Fruit fly (Drosophila melanogaster) whole organism, prepupa: ENCODE measurements around the gene CG6094.

Experiments
- Blimp-1 ChIP-seq: fragments of 200-800 bp; sonication (Bioruptor generic); optimal IDR thresholded peaks from 3 replicates; lab custom pipeline; 2017; ENCODE audit warnings: missing biosample characterization, missing genetic modification characterization, mild to moderate bottlenecking, moderate library complexity, missing genetic modification reagents
- CG10631 ChIP-seq: fragments of 200-800 bp; sonication (Bioruptor generic); optimal IDR thresholded peaks from 2 replicates; lab custom pipeline; 2016; ENCODE audit warnings: missing biosample characterization, missing genetic modification characterization
- CG10669 ChIP-seq: fragments of 200-800 bp; sonication (Bioruptor generic); optimal IDR thresholded peaks from 3 replicates; lab custom pipeline; 2018; ENCODE audit warnings: missing biosample characterization, mild to moderate bottlenecking, missing genetic modification characterization, moderate library complexity
- CG11294 ChIP-seq: fragments of 200-800 bp; sonication (Bioruptor generic); IDR thresholded peaks from 2 replicates; pipeline ENCODE4 v1.3.6; 2022; ENCODE audit warnings: missing biosample characterization, missing genetic modification characterization
- CG11762 ChIP-seq: fragments of 200-800 bp; sonication (Bioruptor generic); optimal IDR thresholded peaks from 3 replicates; lab custom pipeline; 2016; ENCODE audit warnings: missing biosample characterization, missing genetic modification characterization; ENCODE audit not compliant: insufficient read depth
- CG11902 ChIP-seq: fragments of 200-800 bp; sonication (Bioruptor generic); optimal IDR thresholded peaks from 3 replicates; lab custom pipeline; 2016; ENCODE audit warnings: missing biosample characterization, missing genetic modification characterization
- CG15336 ChIP-seq: fragments of 200-800 bp; sonication (Bioruptor generic); IDR thresholded peaks from 2 replicates; pipeline ENCODE4 v1.3.6; 2022; ENCODE audit warnings: missing biosample characterization, missing genetic modification characterization
- CG16779 ChIP-seq: fragments of 200-800 bp; sonication (Bioruptor generic); optimal IDR thresholded peaks from 3 replicates; lab custom pipeline; 2017; ENCODE audit warnings: missing biosample characterization, mild to moderate bottlenecking, missing genetic modification characterization
- CG3032 ChIP-seq: fragments of 200-800 bp; optimal IDR thresholded peaks from 2 replicates; lab custom pipeline; 2019; ENCODE audit warnings: missing biosample characterization, mild to moderate bottlenecking, missing genetic modification characterization, moderate library complexity
- CG31627 ChIP-seq: fragments of 200-800 bp; sonication (Bioruptor generic); optimal IDR thresholded peaks from 3 replicates; lab custom pipeline; 2016; ENCODE audit warnings: missing biosample characterization, missing genetic modification characterization
- CG32006 ChIP-seq: fragments of 200-800 bp; sonication (Bioruptor generic); optimal IDR thresholded peaks from 3 replicates; lab custom pipeline; 2017; ENCODE audit warnings: missing biosample characterization, mild to moderate bottlenecking, missing genetic modification characterization
- CG34406 ChIP-seq: fragments of 200-800 bp; sonication (Bioruptor generic); optimal IDR thresholded peaks from 3 replicates; lab custom pipeline; 2016; ENCODE audit warnings: missing biosample characterization, missing genetic modification characterization
- CG3919 ChIP-seq: fragments of 200-800 bp; sonication (Bioruptor generic); optimal IDR thresholded peaks from 3 replicates; lab custom pipeline; 2016; ENCODE audit warnings: missing biosample characterization, missing genetic modification characterization
- CG4318 ChIP-seq: fragments of 200-800 bp; sonication (Bioruptor generic); optimal IDR thresholded peaks from 3 replicates; lab custom pipeline; 2017; ENCODE audit warnings: missing biosample characterization, mild to moderate bottlenecking, missing genetic modification characterization
- CG6163 ChIP-seq: fragments of 200-800 bp; sonication (Bioruptor generic); IDR thresholded peaks from 3 replicates; pipeline ENCODE4 v1.3.6; 2022; ENCODE audit warnings: missing biosample characterization, missing genetic modification characterization
- CG6276 ChIP-seq: fragments of 200-800 bp; sonication (Bioruptor generic); optimal IDR thresholded peaks from 2 replicates; lab custom pipeline; 2017; ENCODE audit warnings: missing biosample characterization, mild to moderate bottlenecking, missing genetic modification characterization
- CG6792 ChIP-seq: fragments of 200-800 bp; sonication (Bioruptor generic); optimal IDR thresholded peaks from 3 replicates; lab custom pipeline; 2016; ENCODE audit warnings: missing biosample characterization, missing genetic modification characterization
- CG6808 ChIP-seq: fragments of 200-800 bp; sonication (Bioruptor generic); optimal IDR thresholded peaks from 3 replicates; lab custom pipeline; 2017; ENCODE audit warnings: missing biosample characterization, missing genetic modification characterization, mild to moderate bottlenecking, moderate library complexity, missing genetic modification reagents
- CG6854 ChIP-seq: fragments of 200-800 bp; sonication (Bioruptor generic); optimal IDR thresholded peaks from 2 replicates; lab custom pipeline; 2017; ENCODE audit warnings: missing biosample characterization, mild to moderate bottlenecking, missing genetic modification characterization
- CG7368 ChIP-seq: fragments of 200-800 bp; sonication (Bioruptor generic); optimal IDR thresholded peaks from 3 replicates; lab custom pipeline; 2016; ENCODE audit warnings: missing biosample characterization, missing genetic modification characterization
- CG8119 ChIP-seq: fragments of 200-800 bp; sonication (Bioruptor generic); IDR thresholded peaks from 3 replicates; pipeline ENCODE4 v1.3.6; 2022; ENCODE audit warnings: missing biosample characterization, missing genetic modification characterization
- CG8319 ChIP-seq: fragments of 200-800 bp; sonication (Bioruptor generic); optimal IDR thresholded peaks from 3 replicates; lab custom pipeline; 2016; ENCODE audit warnings: missing biosample characterization, missing genetic modification characterization
- CG8632 ChIP-seq: fragments of 200-800 bp; sonication (Bioruptor generic); optimal IDR thresholded peaks from 3 replicates; lab custom pipeline; 2016; ENCODE audit warnings: missing biosample characterization, missing genetic modification characterization
- CG9139 ChIP-seq: fragments of 200-800 bp; sonication (Bioruptor generic); optimal IDR thresholded peaks from 3 replicates; lab custom pipeline; 2017; ENCODE audit warnings: missing biosample characterization, mild to moderate bottlenecking, missing genetic modification characterization
- Eip78C ChIP-seq: fragments of 200-800 bp; sonication (Bioruptor generic); peaks from one replicate; lab custom pipeline; 2016; ENCODE audit warnings: missing biosample characterization, missing genetic modification characterization
- Eip93F ChIP-seq: fragments of 200-800 bp; sonication (Bioruptor generic); optimal IDR thresholded peaks from 2 replicates; lab custom pipeline; 2016; ENCODE audit warnings: missing biosample characterization, mild to moderate bottlenecking, missing genetic modification characterization
- Ets96B ChIP-seq: fragments of 200-800 bp; optimal IDR thresholded peaks from 2 replicates; lab custom pipeline; 2019; ENCODE audit warnings: missing biosample characterization, mild to moderate bottlenecking, missing genetic modification characterization, moderate library complexity
- Gug ChIP-seq: fragments of 200-800 bp; sonication (Bioruptor generic); IDR thresholded peaks from 2 replicates; pipeline ENCODE4 v1.3.6; 2022; ENCODE audit warnings: missing biosample characterization, missing genetic modification characterization
- Hr39 ChIP-seq: fragments of 200-800 bp; sonication (Bioruptor generic); optimal IDR thresholded peaks from 2 replicates; lab custom pipeline; 2016; ENCODE audit warnings: missing biosample characterization, missing genetic modification characterization
- Hr4 ChIP-seq: fragments of 200-800 bp; sonication (Bioruptor generic); optimal IDR thresholded peaks from 3 replicates; lab custom pipeline; 2016; ENCODE audit warnings: missing biosample characterization, missing genetic modification characterization
- Lpt ChIP-seq: fragments of 200-800 bp; sonication (Bioruptor generic); optimal IDR thresholded peaks from 3 replicates; lab custom pipeline; 2016; ENCODE audit warnings: missing biosample characterization, missing genetic modification characterization
- Met ChIP-seq: fragments of 200-800 bp; sonication (Bioruptor generic); optimal IDR thresholded peaks from 3 replicates; lab custom pipeline; 2016; ENCODE audit warnings: missing biosample characterization, missing genetic modification characterization
- OdsH ChIP-seq: fragments of 200-800 bp; sonication (Bioruptor generic); optimal IDR thresholded peaks from 3 replicates; lab custom pipeline; 2016; ENCODE audit warnings: missing biosample characterization, missing genetic modification characterization
- Smox ChIP-seq: fragments of 200-800 bp; sonication (Bioruptor generic); optimal IDR thresholded peaks from 3 replicates; lab custom pipeline; 2016; ENCODE audit warnings: missing biosample characterization, missing genetic modification characterization
- Sox102F ChIP-seq: fragments of 200-800 bp; sonication (Bioruptor generic); optimal IDR thresholded peaks from 2 replicates; lab custom pipeline; 2016; ENCODE audit warnings: missing biosample characterization, mild to moderate bottlenecking, missing genetic modification characterization
- Sox14 ChIP-seq: fragments of 200-800 bp; sonication (Bioruptor generic); optimal IDR thresholded peaks from 3 replicates; lab custom pipeline; 2016; ENCODE audit warnings: missing biosample characterization, missing genetic modification characterization
- Sox15 ChIP-seq: fragments of 200-800 bp; sonication (Bioruptor generic); optimal IDR thresholded peaks from 3 replicates; lab custom pipeline; 2016; ENCODE audit warnings: missing biosample characterization, missing genetic modification characterization
- achi ChIP-seq: fragments of 200-800 bp; sonication (Bioruptor generic); optimal IDR thresholded peaks from 3 replicates; lab custom pipeline; 2016; ENCODE audit warnings: missing biosample characterization, missing genetic modification characterization
- acj6 ChIP-seq: fragments of 200-800 bp; sonication (Bioruptor generic); optimal IDR thresholded peaks from 3 replicates; lab custom pipeline; 2016; ENCODE audit warnings: missing biosample characterization, missing genetic modification characterization
- dac ChIP-seq: fragments of 200-800 bp; sonication (Bioruptor generic); optimal IDR thresholded peaks from 2 replicates; lab custom pipeline; 2017; ENCODE audit warnings: missing biosample characterization, mild to moderate bottlenecking, missing genetic modification characterization
- dsx ChIP-seq: fragments of 200-800 bp; optimal IDR thresholded peaks from 3 replicates; lab custom pipeline; 2019; ENCODE audit warnings: missing biosample characterization, mild to moderate bottlenecking, missing genetic modification characterization, moderate library complexity; ENCODE audit not compliant: poor library complexity, severe bottlenecking
- fd85E ChIP-seq: fragments of 200-800 bp; sonication (Bioruptor generic); optimal IDR thresholded peaks from 3 replicates; lab custom pipeline; 2016; ENCODE audit warnings: missing biosample characterization, missing genetic modification characterization
- fkh ChIP-seq: fragments of 200-800 bp; sonication (Bioruptor generic); optimal IDR thresholded peaks from 3 replicates; lab custom pipeline; 2017; ENCODE audit warnings: missing biosample characterization, mild to moderate bottlenecking, missing genetic modification characterization, moderate library complexity
- lz ChIP-seq: fragments of 200-800 bp; sonication (Bioruptor generic); optimal IDR thresholded peaks from 3 replicates; lab custom pipeline; 2016; ENCODE audit warnings: missing biosample characterization, missing genetic modification characterization
- net ChIP-seq: fragments of 200-800 bp; sonication (Bioruptor generic); optimal IDR thresholded peaks from 3 replicates; lab custom pipeline; 2016; ENCODE audit warnings: missing biosample characterization, missing genetic modification characterization
- pdm3 ChIP-seq: fragments of 200-800 bp; sonication (Bioruptor generic); optimal IDR thresholded peaks from 3 replicates; lab custom pipeline; 2016; ENCODE audit warnings: missing biosample characterization, missing genetic modification characterization
- spab ChIP-seq: fragments of 200-800 bp; sonication (Bioruptor generic); optimal IDR thresholded peaks from 2 replicates; lab custom pipeline; 2017; ENCODE audit warnings: missing biosample characterization, mild to moderate bottlenecking, missing genetic modification characterization, missing genetic modification reagents
- ss ChIP-seq, 2 experiments: fragments of 200-800 bp; sonication (Bioruptor generic); optimal IDR thresholded peaks; 2 replicates in 1 of 2; 3 replicates in 1 of 2; lab custom pipeline; 2017 to 2018; ENCODE audit warnings: mild to moderate bottlenecking in 2 of 2, missing biosample characterization in 2 of 2, missing genetic modification characterization in 2 of 2, moderate library complexity in 1 of 2
- svp ChIP-seq: fragments of 200-800 bp; sonication (Bioruptor generic); peaks from one replicate; lab custom pipeline; 2016; ENCODE audit warnings: missing biosample characterization, missing genetic modification characterization
- topi ChIP-seq: fragments of 200-800 bp; sonication (Bioruptor generic); optimal IDR thresholded peaks from 3 replicates; lab custom pipeline; 2016; ENCODE audit warnings: missing biosample characterization, missing genetic modification characterization
- vri ChIP-seq: fragments of 200-800 bp; sonication (Bioruptor generic); optimal IDR thresholded peaks from 3 replicates; lab custom pipeline; 2016; ENCODE audit warnings: missing biosample characterization, mild to moderate bottlenecking, missing genetic modification characterization

The CG6094 gene

dm6 chr2L:10516470-10517048, 9.7 kb downstream of the CG6094 start:
- TF ChIP-seq Smox (GFP tag; lab: Kevin White, UChicago) (peak; percentile 49), Hr4 (GFP tag; lab: Kevin White, UChicago) (peak; percentile 60), CG9139 (GFP tag; lab: Kevin White, UChicago) (peak; percentile 26), CG3032 (tag; lab: Kevin White, UChicago) (no peak), achi (peak; percentile 28), Sox102F (GFP tag; lab: Kevin White, UChicago) (no peak), Blimp-1 (GFP tag; lab: Kevin White, UChicago) (no peak), CG15336 (peak; percentile 37; the same call in 1 of the 2 replicates), Ets96B (tag; lab: Kevin White, UChicago) (peak; percentile 17), acj6 (peak; percentile 51), Eip78C (peak; percentile 58), CG31627 (peak; percentile 48), topi (GFP tag; lab: Kevin White, UChicago) (peak; percentile 49), fkh (GFP tag; lab: Kevin White, UChicago) (no peak), fd85E (GFP tag; lab: Kevin White, UChicago) (no peak), Sox15 (GFP tag; lab: Kevin White, UChicago) (peak; percentile 43), CG8632 (GFP tag; lab: Kevin White, UChicago) (no peak), CG34406 (GFP tag; lab: Kevin White, UChicago) (peak; percentile 18), CG16779 (tag; lab: Kevin White, UChicago) (peak; percentile 20), CG6854 (GFP tag; lab: Kevin White, UChicago) (peak; percentile 81), CG6163 (peak; percentile 30; the same call in 1 of the 3 replicates), lz (GFP tag; lab: Kevin White, UChicago) (peak; percentile 5), ss (GFP tag; optimal IDR thresholded peaks at IDR 0.05; lab: Kevin White, UChicago) (peak; percentile 43 to 51), Eip93F (GFP tag; lab: Kevin White, UChicago) (peak; percentile 42), dsx (GFP tag; lab: Kevin White, UChicago) (peak; percentile 22), net (GFP tag; lab: Kevin White, UChicago) (peak; percentile 32), spab (GFP tag; lab: Kevin White, UChicago) (no peak), CG8119 (no peak; the same call in 2 of the 3 replicates), CG3919 (GFP tag; lab: Kevin White, UChicago) (peak; percentile 63), CG6276 (GFP tag; lab: Kevin White, UChicago) (peak; percentile 72), Sox14 (GFP tag; lab: Kevin White, UChicago) (peak; percentile 56), Hr39 (GFP tag; lab: Kevin White, UChicago) (peak; percentile 34), Met (GFP tag; lab: Kevin White, UChicago) (peak; percentile 18), CG6792 (GFP tag; lab: Kevin White, UChicago) (no peak), CG8319 (GFP tag; lab: Kevin White, UChicago) (peak; percentile 17), svp (GFP tag; lab: Kevin White, UChicago) (peak; percentile 79), vri (peak; percentile 11), CG10631 (peak; percentile 9), CG7368 (GFP tag; lab: Kevin White, UChicago) (peak; percentile 61), OdsH (GFP tag; lab: Kevin White, UChicago) (peak; percentile 42), Lpt (GFP tag; lab: Kevin White, UChicago) (peak; percentile 31), CG6808 (GFP tag; lab: Kevin White, UChicago) (peak; percentile 29), dac (GFP tag; lab: Kevin White, UChicago) (no peak), CG11902 (GFP tag; lab: Kevin White, UChicago) (no peak), CG4318 (GFP tag; lab: Kevin White, UChicago) (no peak), CG10669 (peak; percentile 16), CG11762 (GFP tag; lab: Kevin White, UChicago) (peak; percentile 21), CG11294 (GFP tag; lab: Robert Waterston, UW) (no peak), CG32006 (GFP tag; lab: Kevin White, UChicago) (peak; percentile 21), Gug (no peak), pdm3 (GFP tag; lab: Kevin White, UChicago) (peak; percentile 34)
